Worm (Caenorhabditis elegans) whole organism, midembryonic: ENCODE results near the gene cpg-1.

Experiments
- T22C8.4 ChIP-seq: fragments of 200-800 bp; sonication (Bioruptor generic); IDR thresholded peaks from 2 replicates; pipeline ENCODE4 v1.3.6; 2022; ENCODE audit warnings: missing genetic modification characterization, missing compliant biosample characterization
- flt-1 ChIP-seq: fragments of 200-800 bp; sonication (Bioruptor generic); IDR thresholded peaks from 2 replicates; pipeline ENCODE4 v1.3.6; 2022; ENCODE audit warnings: missing genetic modification characterization, missing compliant biosample characterization
- ztf-29 ChIP-seq: fragments of 200-800 bp; sonication (Bioruptor generic); IDR thresholded peaks from 2 replicates; pipeline ENCODE4 v1.3.6; 2022; ENCODE audit warnings: missing genetic modification reagents, missing genetic modification characterization, missing compliant biosample characterization

- TF ChIP-seq T22C8.4 (GFP tag; lab: Robert Waterston, UW) (no peak), ztf-29 (GFP tag; lab: Robert Waterston, UW) (no peak), flt-1 (GFP tag; lab: Robert Waterston, UW) (no peak)
Observed at ce11 chrIII:4476313-4476712, 12.8 kb upstream of the cpg-1 start.
